Worm (Caenorhabditis elegans): ENCODE results near the gene F08F1.9.

Gene F08F1.9

DNA sequence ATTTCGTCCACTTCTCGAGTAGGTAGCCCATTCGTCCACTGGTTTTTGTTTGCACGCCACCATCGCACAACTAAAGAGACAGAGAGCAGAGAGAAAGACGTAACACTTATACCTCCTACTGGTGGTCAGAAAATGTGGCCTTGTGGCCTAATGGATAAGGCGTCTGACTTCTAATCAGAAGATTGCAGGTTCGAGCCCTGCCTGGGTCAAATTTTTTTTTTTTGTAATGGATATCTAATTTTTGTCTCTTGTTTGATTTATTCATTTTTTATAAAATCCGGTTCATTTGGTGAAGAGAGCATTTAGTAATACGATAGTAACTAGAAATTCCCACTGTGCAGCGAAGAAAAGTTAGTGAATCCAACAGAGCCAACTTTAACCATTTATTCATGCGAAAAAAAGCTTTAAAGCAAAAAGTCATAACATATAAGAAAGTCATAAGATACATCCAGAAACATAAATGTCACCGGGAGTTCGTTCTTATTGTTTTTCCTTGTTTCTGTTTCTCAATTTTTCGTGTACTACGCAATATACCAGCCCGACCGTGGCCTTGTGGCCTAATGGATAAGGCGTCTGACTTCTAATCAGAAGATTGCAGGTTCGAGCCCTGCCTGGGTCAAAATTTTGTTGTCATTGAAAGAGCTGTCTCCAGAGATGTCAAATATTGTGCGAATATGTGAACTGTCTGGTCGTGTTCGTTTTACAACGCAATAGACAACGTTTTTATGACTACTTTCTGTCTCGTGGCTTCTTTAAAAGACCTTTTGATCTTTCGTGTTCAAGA, 24.4 kb downstream of the F08F1.9 start:
- TF ChIP-seq hmg-1.2 (GFP tag; IDR thresholded peaks at IDR 0.05) (peak; percentile 78), chd-7 (tag; optimal IDR thresholded peaks at IDR 0.05) (peak; percentile 54), K11D2.4 (GFP tag; IDR thresholded peaks at IDR 0.05) (peak; percentile 64), snpc-1.1 (tag; optimal IDR thresholded peaks at IDR 0.05; ENCODE audit: insufficient read depth) (peak; percentile 43), die-1 (tag; optimal IDR thresholded peaks at IDR 0.05) (peak; percentile 62), mxl-1 (tag; optimal IDR thresholded peaks at IDR 0.05) (peak; percentile 33), dpl-1 (GFP tag; optimal IDR thresholded peaks at IDR 0.05) (no peak), cebp-1 (GFP tag; IDR thresholded peaks at IDR 0.05) (peak; percentile 46; the same call in 1 of the 2 replicates), cebp-1 (tag; optimal IDR thresholded peaks at IDR 0.05) (peak; percentile 29), ekl-4 (GFP tag; IDR thresholded peaks at IDR 0.05) (peak; percentile 43; the same call in 1 of the 2 replicates), Y95B8A.8 (GFP tag; IDR thresholded peaks at IDR 0.05) (no peak), somi-1 (GFP tag; optimal IDR thresholded peaks at IDR 0.05) (peak; percentile 18), K12H6.12 (tag; optimal IDR thresholded peaks at IDR 0.05) (peak; percentile 21), cebp-2 (GFP tag; IDR thresholded peaks at IDR 0.05) (no peak), tbx-9 (tag; optimal IDR thresholded peaks at IDR 0.05; ENCODE audit: borderline replicate concordance) (no peak), atf-7 (tag; optimal IDR thresholded peaks at IDR 0.05) (no peak), ceh-27 (GFP tag; optimal IDR thresholded peaks at IDR 0.05) (no peak), ztf-25 (GFP tag; IDR thresholded peaks at IDR 0.05) (peak; percentile 67; the same call in 1 of the 2 replicates), aptf-3 (GFP tag; IDR thresholded peaks at IDR 0.05) (no peak), ztf-18 (tag; optimal IDR thresholded peaks at IDR 0.05) (peak; percentile 20), ets-4 (GFP tag; optimal IDR thresholded peaks at IDR 0.05) (no peak), lin-26 (GFP tag; IDR thresholded peaks at IDR 0.05) (peak; percentile 85), snpc-1.3 (tag; optimal IDR thresholded peaks at IDR 0.05; ENCODE audit: insufficient read depth) (peak; percentile 74), ama-1 (optimal IDR thresholded peaks at IDR 0.05) (no peak), ama-1 (GFP tag; optimal IDR thresholded peaks at IDR 0.05) (peak in 1 of 2 experiments; percentile 76), gei-17 (GFP tag; optimal IDR thresholded peaks at IDR 0.05) (no peak), pbrm-1 (GFP tag; IDR thresholded peaks at IDR 0.05) (peak; percentile 88), nfyb-1 (GFP tag; IDR thresholded peaks at IDR 0.05) (peak; percentile 62), Y67H2A.10 (GFP tag; conservative IDR thresholded peaks at IDR 0.05) (no peak), F55B11.4 (tag; optimal IDR thresholded peaks at IDR 0.05; ENCODE audit: borderline replicate concordance, insufficient read depth) (no peak), lsl-1 (GFP tag; optimal IDR thresholded peaks at IDR 0.05) (no peak), madf-8 (GFP tag; conservative IDR thresholded peaks at IDR 0.05) (no peak), snpc-3.4 (tag; optimal IDR thresholded peaks at IDR 0.05) (peak; percentile 45), rpc-1 (optimal IDR thresholded peaks at IDR 0.05) (peak; percentile 73), rpc-1 (tag; optimal IDR thresholded peaks at IDR 0.05) (peak; percentile 85), ceh-40 (GFP tag; IDR thresholded peaks at IDR 0.05) (peak; percentile 78; the same call in 1 of the 2 replicates), ztf-26 (tag; optimal IDR thresholded peaks at IDR 0.05) (peak; percentile 7), mcd-1 (GFP tag; IDR thresholded peaks at IDR 0.05) (0 out of 2 replicates have a peak, but pooled peaks have one; percentile 9), let-607 (tag; optimal IDR thresholded peaks at IDR 0.05) (no peak), zim-3 (tag; optimal IDR thresholded peaks at IDR 0.05) (peak; percentile 55), tbp1 (GFP tag; optimal IDR thresholded peaks at IDR 0.05) (peak; percentile 95), ztf-28 (GFP tag; IDR thresholded peaks at IDR 0.05) (0 out of 2 replicates have a peak, but pooled peaks have one; percentile 35), madf-6 (GFP tag; IDR thresholded peaks at IDR 0.05) (peak; percentile 48; the same call in 1 of the 2 replicates), madf-10 (tag; optimal IDR thresholded peaks at IDR 0.05) (peak; percentile 17), nhr-90 (tag; optimal IDR thresholded peaks at IDR 0.05) (no peak), B0261.1 (tag; optimal IDR thresholded peaks at IDR 0.05) (peak; percentile 90), ccch-3 (GFP tag; optimal IDR thresholded peaks at IDR 0.05) (no peak)
